Fruit fly (Drosophila melanogaster) whole organism, adult: ENCODE results near the gene CG4653.
A peak's percentile ranks its signal among the peaks of the same experiment; 100 is the strongest.

Experiments used
- CG11617 ChIP-seq: fragments of 200-800 bp; sonication (Bioruptor generic); optimal IDR thresholded peaks from 2 replicates; lab custom pipeline; 2017; ENCODE audit warnings: mild to moderate bottlenecking, missing biosample characterization, missing genetic modification reagents, missing genetic modification characterization
- CG12768 ChIP-seq: fragments of 200-800 bp; sonication (Bioruptor generic); optimal IDR thresholded peaks from 2 replicates; lab custom pipeline; 2017; ENCODE audit warnings: missing biosample characterization, missing genetic modification characterization, mild to moderate bottlenecking, moderate library complexity, missing genetic modification reagents
- CG14711 ChIP-seq: fragments of 200-800 bp; sonication (Bioruptor generic); optimal IDR thresholded peaks from 2 replicates; lab custom pipeline; 2018; ENCODE audit warnings: missing biosample characterization, mild to moderate bottlenecking, missing genetic modification characterization, moderate library complexity
- CG1620 ChIP-seq: fragments of 200-800 bp; sonication (Bioruptor generic); optimal IDR thresholded peaks from 2 replicates; lab custom pipeline; 2016; ENCODE audit warnings: missing biosample characterization, missing genetic modification characterization
- CG33017 ChIP-seq: fragments of 200-800 bp; sonication (Bioruptor generic); optimal IDR thresholded peaks from 2 replicates; lab custom pipeline; 2018; ENCODE audit warnings: missing biosample characterization, mild to moderate bottlenecking, missing genetic modification characterization, moderate library complexity
- CG5204 ChIP-seq: fragments of 200-800 bp; sonication (Bioruptor generic); optimal IDR thresholded peaks from 2 replicates; lab custom pipeline; 2016; ENCODE audit warnings: missing biosample characterization, missing genetic modification characterization
- CG7101 ChIP-seq: fragments of 200-800 bp; sonication (Bioruptor generic); optimal IDR thresholded peaks from 2 replicates; lab custom pipeline; 2018; ENCODE audit warnings: missing biosample characterization, mild to moderate bottlenecking, missing genetic modification characterization, moderate library complexity
- Clk ChIP-seq: fragments of 200-800 bp; sonication (Bioruptor generic); optimal IDR thresholded peaks from 2 replicates; lab custom pipeline; 2017; ENCODE audit warnings: missing biosample characterization, missing genetic modification characterization
- Crg-1 ChIP-seq: fragments of 200-800 bp; sonication (Bioruptor generic); optimal IDR thresholded peaks from 2 replicates; lab custom pipeline; 2016; ENCODE audit warnings: missing biosample characterization, missing genetic modification characterization
- Hr96 ChIP-seq: fragments of 200-800 bp; sonication (Bioruptor generic); optimal IDR thresholded peaks from 2 replicates; lab custom pipeline; 2016; ENCODE audit warnings: missing biosample characterization, missing genetic modification characterization
- Mnt ChIP-seq: fragments of 200-800 bp; sonication (Bioruptor generic); optimal IDR thresholded peaks from 2 replicates; lab custom pipeline; 2016; ENCODE audit warnings: missing biosample characterization, mild to moderate bottlenecking, missing genetic modification characterization
- bab1 ChIP-seq: fragments of 200-800 bp; sonication (Bioruptor generic); optimal IDR thresholded peaks from 3 replicates; lab custom pipeline; 2019; ENCODE audit warnings: missing biosample characterization, mild to moderate bottlenecking, missing genetic modification characterization, moderate library complexity
- cic ChIP-seq: fragments of 200-800 bp; sonication (Bioruptor generic); optimal IDR thresholded peaks from 2 replicates; lab custom pipeline; 2017; ENCODE audit warnings: missing biosample characterization, mild to moderate bottlenecking, missing genetic modification characterization, moderate library complexity
- cnc ChIP-seq, 2 experiments: fragments of >200 bp; optimal IDR thresholded peaks; 2 replicates each; lab custom pipeline; 2017
- kay ChIP-seq: fragments of 200-800 bp; sonication (Bioruptor generic); peaks from one replicate; lab custom pipeline; 2016; ENCODE audit warnings: missing biosample characterization, missing genetic modification characterization, borderline replicate concordance
- ovo ChIP-seq: fragments of 200-800 bp; sonication (Bioruptor generic); optimal IDR thresholded peaks from 2 replicates; lab custom pipeline; 2016; ENCODE audit warnings: missing biosample characterization, missing genetic modification characterization
- pad ChIP-seq: fragments of 200-800 bp; sonication (Bioruptor generic); optimal IDR thresholded peaks from 3 replicates; lab custom pipeline; 2017; ENCODE audit warnings: missing biosample characterization, missing genetic modification characterization, mild to moderate bottlenecking, moderate library complexity, missing genetic modification reagents
- tj ChIP-seq: fragments of 200-800 bp; sonication (Bioruptor generic); optimal IDR thresholded peaks from 3 replicates; lab custom pipeline; 2017; ENCODE audit warnings: missing biosample characterization, mild to moderate bottlenecking, missing genetic modification characterization, moderate library complexity
- toe ChIP-seq: fragments of 200-800 bp; sonication (Bioruptor generic); optimal IDR thresholded peaks from 2 replicates; lab custom pipeline; 2016; ENCODE audit warnings: missing biosample characterization, missing genetic modification characterization

The CG4653 gene

dm6 chrX:16692325-16692724, 11.6 kb upstream of the CG4653 start:
- TF ChIP-seq Clk (GFP tag; lab: Kevin White, UChicago) = no peak
- peak; percentile 0 for TF ChIP-seq CG7101
- no peak for TF ChIP-seq bab1 (GFP tag; lab: Kevin White, UChicago)
- TF ChIP-seq CG11617 (GFP tag; lab: Kevin White, UChicago) = peak; percentile 42
- no peak for TF ChIP-seq CG12768

dm6 chrX:16693805-16694387, 10.0 kb upstream of the CG4653 start:
- TF ChIP-seq pad (peak; percentile 34), CG33017 (tag; lab: Kevin White, UChicago) (no peak), CG11617 (GFP tag; lab: Kevin White, UChicago) (no peak), CG12768 (no peak), kay (GFP tag; lab: Kevin White, UChicago) (no peak)

- TF ChIP-seq CG11617 (GFP tag; lab: Kevin White, UChicago) = peak; percentile 23
- no peak for TF ChIP-seq cnc (optimal IDR thresholded peaks at IDR 0.05; lab: Kevin White, UChicago)
- no peak for TF ChIP-seq tj (GFP tag; lab: Kevin White, UChicago)
- peak; percentile 90 for TF ChIP-seq ovo (GFP tag; lab: Kevin White, UChicago)
- peak; percentile 48 for TF ChIP-seq CG14711
- peak; percentile 8 for TF ChIP-seq CG7101
- TF ChIP-seq pad = peak; percentile 86
- no peak for TF ChIP-seq CG5204 (GFP tag; lab: Kevin White, UChicago)
- TF ChIP-seq cic = peak; percentile 36
These were observed 9.4 kb upstream of the CG4653 start for dm6 chrX:16694477-16694876.

dm6 chrX:16694959-16695358, 8.9 kb upstream of the CG4653 start, which contains the start of gene Septin4:
Gene Septin4 (minus strand): TSS chrX:16695173.
- TF ChIP-seq kay (GFP tag; lab: Kevin White, UChicago) (peak; percentile 63), toe (GFP tag; lab: Kevin White, UChicago) (no peak)

dm6 chrX:16695658-16696181, 8.2 kb upstream of the CG4653 start, which contains the start of gene CG4678:
Gene CG4678 (plus strand): TSS chrX:16696131.
- TF ChIP-seq CG5204 (GFP tag; lab: Kevin White, UChicago) (no peak), CG1620 (GFP tag; lab: Kevin White, UChicago) (peak; percentile 31), bab1 (GFP tag; lab: Kevin White, UChicago) (peak; percentile 9)

dm6 chrX:16696614-16697519, 7.0 kb upstream of the CG4653 start:
- TF ChIP-seq tj (GFP tag; lab: Kevin White, UChicago) = no peak
- TF ChIP-seq Clk (GFP tag; lab: Kevin White, UChicago) = no peak
- TF ChIP-seq cnc (optimal IDR thresholded peaks at IDR 0.05; lab: Kevin White, UChicago) = no peak
- TF ChIP-seq pad = no peak
- TF ChIP-seq cic = no peak
- TF ChIP-seq CG12768 = no peak
- TF ChIP-seq Mnt = no peak
- no peak for TF ChIP-seq CG33017 (tag; lab: Kevin White, UChicago)
- no peak for TF ChIP-seq toe (GFP tag; lab: Kevin White, UChicago)
- TF ChIP-seq CG11617 (GFP tag; lab: Kevin White, UChicago) = no peak
- no peak for TF ChIP-seq bab1 (GFP tag; lab: Kevin White, UChicago)
- no peak for TF ChIP-seq kay (GFP tag; lab: Kevin White, UChicago)
- TF ChIP-seq ovo (GFP tag; lab: Kevin White, UChicago) = no peak
- no peak for TF ChIP-seq Hr96
- TF ChIP-seq Crg-1 (GFP tag; lab: Kevin White, UChicago) = no peak
- no peak for TF ChIP-seq CG5204 (GFP tag; lab: Kevin White, UChicago)
- no peak for TF ChIP-seq CG7101
- no peak for TF ChIP-seq CG14711

dm6 chrX:16697882-16698571, 5.9 kb upstream of the CG4653 start:
- no peak for TF ChIP-seq CG33017 (tag; lab: Kevin White, UChicago)
